Worm (Caenorhabditis elegans) whole organism, L4 larva: ENCODE data around the gene polq-1.

Source experiments
- T20F7.1 ChIP-seq: fragments of 200-800 bp; sonication (Bioruptor generic); optimal IDR thresholded peaks from 2 replicates; lab custom pipeline; 2018; ENCODE audit warnings: mild to moderate bottlenecking, missing genetic modification characterization, missing compliant biosample characterization
- T26A8.4 ChIP-seq: fragments of 200-800 bp; sonication (Bioruptor generic); IDR thresholded peaks from 2 replicates; pipeline ENCODE4 v1.3.6; 2022; ENCODE audit warnings: missing genetic modification characterization, missing compliant biosample characterization
- Y105C5A.15 ChIP-seq: fragments of 200-800 bp; sonication (Bioruptor generic); IDR thresholded peaks from 2 replicates; pipeline ENCODE4 v1.3.6; 2022; ENCODE audit warnings: missing genetic modification characterization, missing compliant biosample characterization
- aly-2 ChIP-seq: sonication (generic microtip); optimal IDR thresholded peaks from 2 replicates; lab custom pipeline; 2018; ENCODE audit warnings: missing biosample characterization, missing genetic modification characterization
- ama-1 ChIP-seq: fragments of 150-350 bp; optimal IDR thresholded peaks from 2 replicates; lab custom pipeline; 2014; ENCODE audit warnings: inconsistent platforms, mixed read lengths
- arid-1 ChIP-seq: fragments of 200-800 bp; sonication (Bioruptor generic); conservative IDR thresholded peaks from 2 replicates; pipeline ENCODE4 v1.3.6; 2022; ENCODE audit warnings: missing genetic modification reagents, missing genetic modification characterization, missing compliant biosample characterization
- attf-4 ChIP-seq: sonication (generic microtip); optimal IDR thresholded peaks from 3 replicates; lab custom pipeline; 2017; ENCODE audit warnings: missing biosample characterization, missing genetic modification characterization
- ceh-32 ChIP-seq: sonication (generic microtip); optimal IDR thresholded peaks from 2 replicates; lab custom pipeline; 2016; ENCODE audit warnings: mild to moderate bottlenecking, missing genetic modification characterization, missing compliant biosample characterization; ENCODE audit not compliant: poor library complexity
- ceh-82 ChIP-seq: sonication (generic microtip); optimal IDR thresholded peaks from 2 replicates; lab custom pipeline; 2017; ENCODE audit warnings: missing biosample characterization, missing genetic modification characterization
- daf-19 ChIP-seq: fragments of 200-800 bp; sonication (Bioruptor generic); conservative IDR thresholded peaks from 2 replicates; pipeline ENCODE4 v1.3.6; 2022; ENCODE audit warnings: missing genetic modification characterization, missing compliant biosample characterization
- dmd-6 ChIP-seq: fragments of 200-800 bp; sonication (Bioruptor generic); IDR thresholded peaks from 2 replicates; pipeline ENCODE4 v1.3.6; 2022; ENCODE audit warnings: missing genetic modification reagents, missing genetic modification characterization, missing compliant biosample characterization
- dmd-9 ChIP-seq: fragments of 200-800 bp; sonication (Bioruptor generic); IDR thresholded peaks from 2 replicates; pipeline ENCODE4 v1.3.6; 2022; ENCODE audit warnings: missing genetic modification reagents, missing genetic modification characterization, missing compliant biosample characterization
- duxl-1 ChIP-seq: sonication (generic microtip); optimal IDR thresholded peaks from 2 replicates; lab custom pipeline; 2016; ENCODE audit warnings: mild to moderate bottlenecking, missing genetic modification characterization, moderate library complexity, missing compliant biosample characterization; ENCODE audit not compliant: poor library complexity
- egl-43 ChIP-seq: fragments of 200-800 bp; sonication (Bioruptor generic); IDR thresholded peaks from 2 replicates; pipeline ENCODE4 v1.3.6; 2022; ENCODE audit warnings: missing genetic modification reagents, missing genetic modification characterization, missing compliant biosample characterization
- fkh-10 ChIP-seq: fragments of 150-350 bp; optimal IDR thresholded peaks from 2 replicates; lab custom pipeline; 2014; ENCODE audit warnings: missing biosample characterization, missing genetic modification reagents, missing genetic modification characterization
- gei-8 ChIP-seq: fragments of 200-800 bp; sonication (Bioruptor generic); optimal IDR thresholded peaks from 2 replicates; lab custom pipeline; 2018; ENCODE audit warnings: mild to moderate bottlenecking, missing genetic modification characterization, missing compliant biosample characterization
- hif-1 ChIP-seq, 2 experiments: sonication (generic microtip); optimal IDR thresholded peaks; 2 replicates each; lab custom pipeline; 2016 to 2017; ENCODE audit warnings: missing compliant biosample characterization in 2 of 2, missing genetic modification characterization in 2 of 2, missing genetic modification reagents in 2 of 2, missing genotype in 2 of 2, mild to moderate bottlenecking in 1 of 2
- hlh-11 ChIP-seq: fragments of 200-800 bp; sonication (Bioruptor generic); optimal IDR thresholded peaks from 2 replicates; lab custom pipeline; 2018; ENCODE audit warnings: mild to moderate bottlenecking, missing genetic modification characterization, missing compliant biosample characterization
- hlh-30 ChIP-seq: sonication (generic microtip); optimal IDR thresholded peaks from 2 replicates; lab custom pipeline; 2017; ENCODE audit warnings: antibody characterized with exemption, mild to moderate bottlenecking, missing genetic modification characterization, missing compliant biosample characterization; ENCODE audit not compliant: insufficient read depth
- lim-7 ChIP-seq: fragments of 200-800 bp; sonication (Bioruptor generic); IDR thresholded peaks from 2 replicates; pipeline ENCODE4 v1.3.6; 2022; ENCODE audit warnings: missing genetic modification characterization, missing compliant biosample characterization
- lin-13 ChIP-seq: fragments of 150-350 bp; optimal IDR thresholded peaks from 2 replicates; lab custom pipeline; 2014; ENCODE audit warnings: missing biosample characterization, missing genetic modification reagents, missing genetic modification characterization
- lir-3 ChIP-seq: sonication (generic microtip); optimal IDR thresholded peaks from 2 replicates; lab custom pipeline; 2016; ENCODE audit warnings: mild to moderate bottlenecking, missing genetic modification characterization, missing compliant biosample characterization
- madf-9 ChIP-seq: fragments of 200-800 bp; sonication (Bioruptor generic); conservative IDR thresholded peaks from 2 replicates; pipeline ENCODE4 v1.3.6; 2022; ENCODE audit warnings: missing genetic modification reagents, missing genetic modification characterization, missing compliant biosample characterization
- mdt-29 ChIP-seq: fragments of 200-800 bp; sonication (Bioruptor generic); IDR thresholded peaks from 2 replicates; pipeline ENCODE4 v1.3.6; 2022; ENCODE audit warnings: missing genetic modification reagents, missing genetic modification characterization, missing compliant biosample characterization
- mxl-2 ChIP-seq: fragments of 200-800 bp; sonication (Bioruptor generic); conservative IDR thresholded peaks from 2 replicates; pipeline ENCODE4 v1.3.6; 2022; ENCODE audit warnings: missing genetic modification reagents, missing genetic modification characterization, missing compliant biosample characterization
- mxl-3 ChIP-seq: fragments of 200-800 bp; sonication (Bioruptor generic); optimal IDR thresholded peaks from 2 replicates; lab custom pipeline; 2018; ENCODE audit warnings: mild to moderate bottlenecking, missing genetic modification characterization, missing compliant biosample characterization
- nhr-102 ChIP-seq: sonication (generic microtip); optimal IDR thresholded peaks from 2 replicates; lab custom pipeline; 2016; ENCODE audit warnings: mild to moderate bottlenecking, missing genetic modification characterization, moderate library complexity, missing compliant biosample characterization
- nhr-11 ChIP-seq: fragments of 150-350 bp; optimal IDR thresholded peaks from 2 replicates; lab custom pipeline; 2014; ENCODE audit warnings: missing biosample characterization, missing genetic modification characterization
- nhr-111 ChIP-seq: fragments of 200-800 bp; sonication (Bioruptor generic); optimal IDR thresholded peaks from 2 replicates; lab custom pipeline; 2018; ENCODE audit warnings: mild to moderate bottlenecking, missing genetic modification characterization, missing compliant biosample characterization
- nhr-237 ChIP-seq: sonication (generic microtip); optimal IDR thresholded peaks from 2 replicates; lab custom pipeline; 2017; ENCODE audit warnings: missing biosample characterization, missing genetic modification characterization
- nhr-28 ChIP-seq: fragments of 150-350 bp; optimal IDR thresholded peaks from 2 replicates; lab custom pipeline; 2014; ENCODE audit warnings: missing biosample characterization, missing genetic modification characterization
- nhr-41 ChIP-seq: fragments of 200-800 bp; sonication (Bioruptor generic); IDR thresholded peaks from 2 replicates; pipeline ENCODE4 v1.3.6; 2022; ENCODE audit warnings: missing genetic modification reagents, missing genetic modification characterization, missing compliant biosample characterization
- nhr-42 ChIP-seq: fragments of 200-800 bp; sonication (Bioruptor generic); IDR thresholded peaks from 2 replicates; pipeline ENCODE4 v1.3.6; 2022; ENCODE audit warnings: missing genetic modification characterization, missing compliant biosample characterization
- nhr-48 ChIP-seq: sonication (generic microtip); optimal IDR thresholded peaks from 2 replicates; lab custom pipeline; 2016; ENCODE audit warnings: mild to moderate bottlenecking, missing genetic modification characterization, missing compliant biosample characterization
- nhr-6 ChIP-seq: fragments of 150-350 bp; optimal IDR thresholded peaks from 2 replicates; lab custom pipeline; 2014; ENCODE audit warnings: missing biosample characterization, missing genetic modification characterization
- nhr-76 ChIP-seq: fragments of 150-350 bp; optimal IDR thresholded peaks from 2 replicates; lab custom pipeline; 2014; ENCODE audit warnings: missing biosample characterization, missing genetic modification characterization
- nhr-77 ChIP-seq: fragments of 150-350 bp; optimal IDR thresholded peaks from 2 replicates; lab custom pipeline; 2014; ENCODE audit warnings: missing biosample characterization, missing genetic modification characterization
- php-3 ChIP-seq: fragments of 200-800 bp; sonication (Bioruptor generic); IDR thresholded peaks from 2 replicates; pipeline ENCODE4 v1.3.6; 2022; ENCODE audit warnings: missing genetic modification reagents, missing genetic modification characterization, missing compliant biosample characterization
- rbr-2 ChIP-seq: sonication (generic microtip); optimal IDR thresholded peaks from 2 replicates; lab custom pipeline; 2016; ENCODE audit warnings: missing genotype, missing genetic modification characterization, missing compliant biosample characterization
- saeg-2 ChIP-seq: fragments of 200-800 bp; sonication (Bioruptor generic); IDR thresholded peaks from 2 replicates; pipeline ENCODE4 v1.3.6; 2022; ENCODE audit warnings: missing genetic modification reagents, missing genetic modification characterization, missing compliant biosample characterization
- snpc-1.2 ChIP-seq: fragments of 200-800 bp; sonication (Bioruptor generic); IDR thresholded peaks from 2 replicates; pipeline ENCODE4 v1.3.6; 2022; ENCODE audit warnings: missing genetic modification reagents, missing genetic modification characterization, missing compliant biosample characterization
- spr-1 ChIP-seq: sonication (generic microtip); optimal IDR thresholded peaks from 2 replicates; lab custom pipeline; 2016; ENCODE audit warnings: mild to moderate bottlenecking, missing genetic modification characterization, missing compliant biosample characterization
- spr-3 ChIP-seq: fragments of 200-800 bp; sonication (Bioruptor generic); optimal IDR thresholded peaks from 2 replicates; lab custom pipeline; 2018; ENCODE audit warnings: mild to moderate bottlenecking, missing genetic modification characterization, missing compliant biosample characterization
- unc-130 ChIP-seq: sonication (generic microtip); optimal IDR thresholded peaks from 2 replicates; lab custom pipeline; 2016; ENCODE audit warnings: missing genetic modification reagents, missing genetic modification characterization, missing compliant biosample characterization
- unc-62 ChIP-seq, 3 experiments: fragments of 150-350 bp in 1 of 3; sonication (generic microtip); optimal IDR thresholded peaks in 2 of 3; peaks in 1 of 3; 1 replicate in 1 of 3; 2 replicates in 2 of 3; lab custom pipeline; 2014 to 2017; ENCODE audit warnings: missing biosample characterization in 3 of 3, missing genetic modification characterization in 3 of 3, missing genetic modification reagents in 3 of 3, missing genotype in 1 of 3
- vab-7 ChIP-seq: fragments of 200-800 bp; sonication (Bioruptor generic); IDR thresholded peaks from 2 replicates; pipeline ENCODE4 v1.3.6; 2022; ENCODE audit warnings: missing genetic modification reagents, missing genetic modification characterization, missing compliant biosample characterization
- zfp-2 ChIP-seq: sonication (generic microtip); optimal IDR thresholded peaks from 2 replicates; lab custom pipeline; 2016; ENCODE audit warnings: mild to moderate bottlenecking, missing genetic modification characterization, missing compliant biosample characterization
- zfp-3 ChIP-seq: fragments of 200-800 bp; sonication (Bioruptor generic); conservative IDR thresholded peaks from 2 replicates; pipeline ENCODE4 v1.3.6; 2022; ENCODE audit warnings: missing genetic modification reagents, missing genetic modification characterization, missing compliant biosample characterization
- zip-11 ChIP-seq: fragments of 200-800 bp; sonication (Bioruptor generic); IDR thresholded peaks from 2 replicates; pipeline ENCODE4 v1.3.6; 2022; ENCODE audit warnings: missing genetic modification characterization, missing compliant biosample characterization
- ztf-7 ChIP-seq: fragments of 150-350 bp; optimal IDR thresholded peaks from 2 replicates; lab custom pipeline; 2014; ENCODE audit warnings: missing biosample characterization, missing genetic modification characterization

Gene polq-1

ce11 chrIII:5785273-5785929, 17.6 kb downstream of the polq-1 start, which contains the start of gene Y37B11A.3:
TSS of gene Y37B11A.3 (minus strand) at chrIII:5785323.
- TF ChIP-seq vab-7 (GFP tag; lab: Robert Waterston, UW) (peak; percentile 19; the same call in 1 of the 2 replicates), lir-3 (no peak), lim-7 (GFP tag; lab: Robert Waterston, UW) (no peak), unc-130 (no peak), zfp-3 (GFP tag; lab: Robert Waterston, UW) (no peak; the same call in 1 of the 2 replicates), daf-19 (GFP tag; lab: Robert Waterston, UW) (no peak), nhr-237 (tag; lab: Kevin White, UChicago) (no peak), arid-1 (GFP tag; lab: Robert Waterston, UW) (no peak; the same call in 1 of the 2 replicates), nhr-77 (tag; lab: Kevin White, UChicago) (peak; percentile 39), nhr-48 (tag; lab: Kevin White, UChicago) (peak; percentile 33), php-3 (GFP tag; lab: Robert Waterston, UW) (0 out of 2 replicates have a peak, but pooled peaks have one; percentile 35), ztf-7 (tag; lab: Kevin White, UChicago) (no peak), nhr-42 (GFP tag; lab: Robert Waterston, UW) (no peak), mxl-2 (GFP tag; lab: Robert Waterston, UW) (no peak), lin-13 (GFP tag; lab: Kevin White, UChicago) (peak; percentile 56), ama-1 (lab: Kevin White, UChicago) (no peak), hlh-30 (tag; lab: Kevin White, UChicago) (peak; percentile 7), mdt-29 (GFP tag; lab: Robert Waterston, UW) (peak; percentile 22; the same call in 1 of the 2 replicates), dmd-9 (GFP tag; lab: Robert Waterston, UW) (peak; percentile 62; the same call in 1 of the 2 replicates), nhr-28 (tag; lab: Kevin White, UChicago) (peak; percentile 15), nhr-41 (no peak), gei-8 (GFP tag; lab: Kevin White, UChicago) (no peak), zip-11 (no peak), saeg-2 (GFP tag; lab: Robert Waterston, UW) (no peak; the same call in 1 of the 2 replicates), T26A8.4 (GFP tag; lab: Robert Waterston, UW) (no peak; the same call in none of the 2 replicates), ceh-32 (tag; lab: Kevin White, UChicago) (no peak), nhr-11 (tag; lab: Kevin White, UChicago) (peak; percentile 18), ceh-82 (no peak), spr-1 (tag; lab: Kevin White, UChicago) (peak; percentile 42), egl-43 (GFP tag; lab: Robert Waterston, UW) (no peak; the same call in 1 of the 2 replicates), nhr-102 (tag; lab: Kevin White, UChicago) (peak; percentile 67), nhr-6 (no peak), T20F7.1 (GFP tag; lab: Kevin White, UChicago) (no peak), attf-4 (tag; lab: Kevin White, UChicago) (no peak), aly-2 (no peak), fkh-10 (GFP tag; lab: Kevin White, UChicago) (no peak), dmd-6 (GFP tag; lab: Robert Waterston, UW) (peak; percentile 72), zfp-2 (no peak), spr-3 (GFP tag; lab: Kevin White, UChicago) (no peak), unc-62 (GFP tag; optimal IDR thresholded peaks at IDR 0.05 in 1 of 2; lab: Kevin White, UChicago) (no peak), unc-62 (tag; optimal IDR thresholded peaks at IDR 0.05; lab: Kevin White, UChicago) (no peak), hif-1 (tag; optimal IDR thresholded peaks at IDR 0.05; lab: Kevin White, UChicago) (peak in 1 of 2 experiments; percentile 45), duxl-1 (tag; lab: Kevin White, UChicago) (peak; percentile 39), Y105C5A.15 (GFP tag; lab: Robert Waterston, UW) (no peak), mxl-3 (peak; percentile 58), hlh-11 (tag; lab: Kevin White, UChicago) (peak; percentile 61), snpc-1.2 (GFP tag; lab: Robert Waterston, UW) (no peak), nhr-111 (no peak), rbr-2 (tag; lab: Kevin White, UChicago) (peak; percentile 65), nhr-76 (tag; lab: Kevin White, UChicago) (no peak), madf-9 (GFP tag; lab: Robert Waterston, UW) (no peak)
